Worm (Caenorhabditis elegans) whole organism, early embryonic: ENCODE measurements around the gene got-2.2.

Source experiments
- F13C5.2 ChIP-seq: sonication (generic microtip); optimal IDR thresholded peaks from 2 replicates; lab custom pipeline; 2017; ENCODE audit warnings: mild to moderate bottlenecking, missing genetic modification characterization, inconsistent platforms, missing compliant biosample characterization
- hmbx-1 ChIP-seq: sonication (generic microtip); optimal IDR thresholded peaks from 2 replicates; lab custom pipeline; 2016; ENCODE audit warnings: mild to moderate bottlenecking, missing genetic modification characterization, missing compliant biosample characterization
- tbx-11 ChIP-seq: fragments of 200-800 bp; sonication (Bioruptor generic); IDR thresholded peaks from 2 replicates; pipeline ENCODE4 v1.3.6; 2022; ENCODE audit warnings: missing genetic modification characterization, missing compliant biosample characterization

- TF ChIP-seq F13C5.2 (no peak), tbx-11 (GFP tag; lab: Robert Waterston, UW) (no peak), hmbx-1 (no peak)
Observed at ce11 chrX:6204696-6205232, 36.0 kb upstream of the got-2.2 start, which contains the start of gene bca-1.
